Worm (Caenorhabditis elegans) whole organism, young adult: ENCODE measurements around the gene C47E8.4.

Source experiments
- F57C9.4 ChIP-seq: sonication (generic microtip); optimal IDR thresholded peaks from 2 replicates; lab custom pipeline; 2017; ENCODE audit warnings: mild to moderate bottlenecking, missing genetic modification characterization, missing compliant biosample characterization
- K11D2.4 ChIP-seq: fragments of 200-800 bp; sonication (Bioruptor generic); IDR thresholded peaks from 2 replicates; pipeline ENCODE4 v1.3.6; 2022; ENCODE audit warnings: missing genetic modification reagents, missing genetic modification characterization, missing compliant biosample characterization
- Y53F4B.3 ChIP-seq: fragments of 200-800 bp; sonication (Bioruptor generic); IDR thresholded peaks from 2 replicates; pipeline ENCODE4 v1.3.6; 2022; ENCODE audit warnings: missing genetic modification reagents, missing genetic modification characterization, missing compliant biosample characterization
- Y67H2A.10 ChIP-seq: fragments of 200-800 bp; sonication (Bioruptor generic); conservative IDR thresholded peaks from 2 replicates; pipeline ENCODE4 v1.3.6; 2022; ENCODE audit warnings: missing genetic modification reagents, missing genetic modification characterization, missing compliant biosample characterization
- ama-1 ChIP-seq, 3 experiments: fragments of 150-350 bp in 1 of 3; sonication (generic microtip) in 2 of 3; optimal IDR thresholded peaks; 2 replicates each; lab custom pipeline; 2014 to 2018; ENCODE audit warnings: missing biosample characterization in 2 of 3, missing genetic modification characterization in 2 of 3, missing genetic modification reagents in 2 of 3
- cebp-1 ChIP-seq, 2 experiments: fragments of 200-800 bp in 1 of 2; sonication (Bioruptor generic) in 1 of 2; sonication (generic microtip) in 1 of 2; IDR thresholded peaks in 1 of 2; optimal IDR thresholded peaks in 1 of 2; 2 replicates each; pipeline versions ENCODE4 v1.3.6 to Lab custom; 2017 to 2022; ENCODE audit warnings: missing compliant biosample characterization in 2 of 2, missing genetic modification characterization in 2 of 2, mild to moderate bottlenecking in 1 of 2, missing genetic modification reagents in 1 of 2, moderate library complexity in 1 of 2
- efl-1 ChIP-seq: fragments of 150-350 bp; optimal IDR thresholded peaks from 2 replicates; lab custom pipeline; 2014; ENCODE audit warnings: missing biosample characterization, missing genetic modification reagents, missing genetic modification characterization
- madf-10 ChIP-seq: sonication (generic microtip); optimal IDR thresholded peaks from 2 replicates; lab custom pipeline; 2016; ENCODE audit warnings: mild to moderate bottlenecking, missing genetic modification characterization, missing compliant biosample characterization
- pha-4 ChIP-seq: fragments of 150-350 bp; sonication (generic microtip); optimal IDR thresholded peaks from 2 replicates; lab custom pipeline; 2014; ENCODE audit warnings: missing biosample characterization, missing genetic modification reagents, missing genetic modification characterization
- rec-8 ChIP-seq, 2 experiments: sonication (generic microtip); optimal IDR thresholded peaks; 2 replicates each; lab custom pipeline; 2016; ENCODE audit warnings: mild to moderate bottlenecking in 2 of 2, missing genetic modification characterization in 2 of 2, missing genetic modification reagents in 2 of 2, missing genotype in 2 of 2, missing biosample characterization in 1 of 2, missing compliant biosample characterization in 1 of 2, moderate library complexity in 1 of 2
- sea-2 ChIP-seq: fragments of 200-800 bp; sonication (Bioruptor generic); IDR thresholded peaks from 2 replicates; pipeline ENCODE4 v1.3.6; 2022; ENCODE audit warnings: missing genetic modification characterization, missing compliant biosample characterization
- unc-130 ChIP-seq: sonication (generic microtip); optimal IDR thresholded peaks from 2 replicates; lab custom pipeline; 2016; ENCODE audit warnings: missing genetic modification reagents, missing genetic modification characterization, missing compliant biosample characterization
- zfh-2 ChIP-seq: fragments of 200-800 bp; sonication (Bioruptor generic); conservative IDR thresholded peaks from 2 replicates; pipeline ENCODE4 v1.3.6; 2022; ENCODE audit warnings: missing genetic modification reagents, missing genetic modification characterization, missing compliant biosample characterization

ce11 chrV:14642016-14642415, 43.3 kb downstream of the C47E8.4 start:
- peak; percentile 45 for TF ChIP-seq efl-1 (GFP tag; lab: Kevin White, UChicago)
- no peak for TF ChIP-seq ama-1 (optimal IDR thresholded peaks at IDR 0.05; lab: Kevin White, UChicago)
- no peak for TF ChIP-seq ama-1 (GFP tag; optimal IDR thresholded peaks at IDR 0.05; lab: Kevin White, UChicago)
- no peak for TF ChIP-seq F57C9.4 (tag; lab: Kevin White, UChicago)
- no peak for TF ChIP-seq cebp-1 (GFP tag; IDR thresholded peaks at IDR 0.05; lab: Robert Waterston, UW)
- TF ChIP-seq cebp-1 (tag; optimal IDR thresholded peaks at IDR 0.05; lab: Kevin White, UChicago) = no peak
- TF ChIP-seq unc-130 = no peak
- no peak for TF ChIP-seq Y53F4B.3 (GFP tag; lab: Robert Waterston, UW)
- TF ChIP-seq K11D2.4 = no peak
- TF ChIP-seq sea-2 (GFP tag; lab: Robert Waterston, UW) = no peak
- TF ChIP-seq Y67H2A.10 (GFP tag; lab: Robert Waterston, UW) = no peak
- no peak for TF ChIP-seq rec-8 (tag; optimal IDR thresholded peaks at IDR 0.05; lab: Kevin White, UChicago)
- TF ChIP-seq pha-4 (tag; lab: Kevin White, UChicago) = no peak
- no peak for TF ChIP-seq madf-10 (tag; lab: Kevin White, UChicago)
- no peak for TF ChIP-seq zfh-2 (GFP tag; lab: Robert Waterston, UW)
